Worm (Caenorhabditis elegans) whole organism, L3 larva: ENCODE measurements around the gene ZK1248.17.

ENCODE experiments used
- ceh-16 ChIP-seq: sonication (generic microtip); optimal IDR thresholded peaks from 2 replicates; lab custom pipeline; 2017; ENCODE audit warnings: missing biosample characterization, missing genetic modification characterization
- mml-1 ChIP-seq: fragments of 150-350 bp; sonication (generic microtip); optimal IDR thresholded peaks from 3 replicates; lab custom pipeline; 2014; ENCODE audit warnings: missing biosample characterization, missing genetic modification characterization
- nhr-11 ChIP-seq: fragments of 150-350 bp; optimal IDR thresholded peaks from 2 replicates; lab custom pipeline; 2014; ENCODE audit warnings: missing biosample characterization, missing genetic modification characterization

DNA sequence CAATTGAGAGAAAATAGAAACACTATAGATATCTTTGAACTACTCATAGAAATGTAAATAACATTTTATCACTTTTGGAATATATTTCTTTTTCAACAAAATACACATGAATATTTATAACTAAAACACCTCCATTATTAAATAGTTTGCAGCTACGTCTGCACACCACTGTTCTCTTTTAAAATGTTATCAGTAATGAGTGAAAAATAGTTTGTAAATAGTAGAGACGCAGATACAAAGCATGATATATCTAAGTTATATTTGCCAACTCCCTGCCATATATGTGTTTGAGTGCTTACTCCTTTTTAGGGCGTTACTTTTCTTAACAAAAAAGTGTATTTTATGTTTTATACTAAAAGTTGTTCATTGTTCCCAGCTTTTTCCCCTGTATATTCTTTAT lies 840 bp upstream of the ZK1248.17 start:
- TF ChIP-seq mml-1: no peak
- no peak for TF ChIP-seq nhr-11 (tag; lab: Kevin White, UChicago)
- no peak for TF ChIP-seq ceh-16
